Fruit fly (Drosophila melanogaster): ENCODE results near the gene CG11693.

dm6 chr3R:8308515-8308959, 2.0 kb downstream of the CG11693 start, which contains the start of gene tex:
- TF ChIP-seq Doc3 (GFP tag; IDR thresholded peaks at IDR 0.05; ENCODE audit: partially characterized antibody) (no peak), phol (tag; optimal IDR thresholded peaks at IDR 0.05) (peak; percentile 22), inv (GFP tag; IDR thresholded peaks at IDR 0.05; ENCODE audit: partially characterized antibody) (no peak), wor (GFP tag; IDR thresholded peaks at IDR 0.05) (no peak), CG2116 (GFP tag; optimal IDR thresholded peaks at IDR 0.05) (peak; percentile 55), Hr39 (optimal IDR thresholded peaks at IDR 0.05) (no peak), Hr3 (GFP tag; optimal IDR thresholded peaks at IDR 0.05) (no peak), CG4617 (GFP tag; optimal IDR thresholded peaks at IDR 0.05; ENCODE audit: borderline replicate concordance) (no peak), usp (GFP tag; optimal IDR thresholded peaks at IDR 0.05) (no peak), Mes4 (GFP tag; optimal IDR thresholded peaks at IDR 0.05) (peak; percentile 35), al (GFP tag; IDR thresholded peaks at IDR 0.05) (no peak)

All from whole organism, embryonic.